Fruit fly (Drosophila melanogaster): Measurements from ENCODE around the gene ClC-a.

DNA sequence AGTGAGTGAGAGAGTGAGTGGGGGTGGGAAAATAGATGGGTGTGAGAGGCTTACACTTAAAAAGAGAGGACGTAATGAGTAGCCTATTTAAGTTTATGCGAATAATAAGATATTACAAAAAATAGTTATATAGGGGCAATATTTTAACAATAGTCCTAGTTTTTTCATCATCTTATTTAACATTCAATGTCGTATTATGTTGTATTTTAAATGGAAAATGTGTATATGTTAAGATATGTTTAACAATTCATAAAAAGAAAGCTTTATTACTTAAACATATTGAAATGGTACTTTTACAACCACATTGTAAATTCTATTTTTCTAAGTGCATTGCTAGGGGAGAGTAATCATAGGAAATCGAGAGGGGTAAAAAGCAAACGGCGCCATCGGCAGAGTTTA, 39.0 kb downstream of the ClC-a start:
- no peak for TF ChIP-seq CG13204 (GFP tag; optimal IDR thresholded peaks at IDR 0.05)
- TF ChIP-seq Snoo (tag; optimal IDR thresholded peaks at IDR 0.05), result peak; percentile 30
- peak; percentile 42 for TF ChIP-seq CG34367 (tag; optimal IDR thresholded peaks at IDR 0.05)
- no peak for TF ChIP-seq fd96Ca (GFP tag; IDR thresholded peaks at IDR 0.05)
- no peak for TF ChIP-seq CG4496 (GFP tag; IDR thresholded peaks at IDR 0.05)
- TF ChIP-seq Pif1A (GFP tag; optimal IDR thresholded peaks at IDR 0.05), result no peak
- peak; percentile 84 for TF ChIP-seq CG8159 (tag; optimal IDR thresholded peaks at IDR 0.05)
- no peak for TF ChIP-seq CG10348 (GFP tag; IDR thresholded peaks at IDR 0.05)
- TF ChIP-seq CG17806 (tag; optimal IDR thresholded peaks at IDR 0.05), result peak; percentile 59
- no peak for TF ChIP-seq Pif1B (GFP tag; optimal IDR thresholded peaks at IDR 0.05)
- TF ChIP-seq EcR (GFP tag; optimal IDR thresholded peaks at IDR 0.05), result no peak
- peak; percentile 74 for TF ChIP-seq CG15710 (tag; optimal IDR thresholded peaks at IDR 0.05)
- TF ChIP-seq CG9948 (tag; optimal IDR thresholded peaks at IDR 0.05), result peak; percentile 69

Data from whole organism, pupa.